Fruit fly (Drosophila melanogaster): ENCODE results near the gene CG9626.

Gene CG9626

dm6 chr3R:8292034-8292433 is 8.7 kb downstream of the CG9626 start, which contains the start of gene CG31463:
Gene CG31463 (plus strand): TSS chr3R:8292335.
- TF ChIP-seq fd96Ca (GFP tag; IDR thresholded peaks at IDR 0.05) (no peak), CG10348 (GFP tag; IDR thresholded peaks at IDR 0.05) (no peak), D1 (tag; optimal IDR thresholded peaks at IDR 0.05) (no peak), CG17806 (tag; optimal IDR thresholded peaks at IDR 0.05) (no peak), CG13204 (GFP tag; optimal IDR thresholded peaks at IDR 0.05) (no peak), CG14655 (GFP tag; optimal IDR thresholded peaks at IDR 0.05) (no peak), CG32121 (GFP tag; IDR thresholded peaks at IDR 0.05) (no peak), Snoo (tag; optimal IDR thresholded peaks at IDR 0.05) (no peak), CG15710 (tag; optimal IDR thresholded peaks at IDR 0.05) (no peak), CG34367 (tag; optimal IDR thresholded peaks at IDR 0.05) (no peak), EcR (GFP tag; optimal IDR thresholded peaks at IDR 0.05) (no peak), Ets98B (GFP tag; IDR thresholded peaks at IDR 0.05) (no peak), Pif1B (GFP tag; optimal IDR thresholded peaks at IDR 0.05) (no peak), CG8301 (tag; optimal IDR thresholded peaks at IDR 0.05) (no peak), Pif1A (GFP tag; optimal IDR thresholded peaks at IDR 0.05) (no peak), gl (tag; optimal IDR thresholded peaks at IDR 0.05) (no peak)

dm6 chr3R:8290940-8291339 is 9.8 kb downstream of the CG9626 start, which contains the start of gene CG31464:
Gene CG31464 (plus strand): TSS chr3R:8291240.
- TF ChIP-seq Pif1B (GFP tag; optimal IDR thresholded peaks at IDR 0.05), result no peak
- TF ChIP-seq CG9948 (tag; optimal IDR thresholded peaks at IDR 0.05), result no peak
- no peak for TF ChIP-seq CG4496 (GFP tag; IDR thresholded peaks at IDR 0.05)
- no peak for TF ChIP-seq Snoo (tag; optimal IDR thresholded peaks at IDR 0.05)
- no peak for TF ChIP-seq gl (tag; optimal IDR thresholded peaks at IDR 0.05)
- TF ChIP-seq CG8301 (tag; optimal IDR thresholded peaks at IDR 0.05), result no peak

- no peak for TF ChIP-seq CG12605 (GFP tag; IDR thresholded peaks at IDR 0.05)
- no peak for TF ChIP-seq CG17806 (tag; optimal IDR thresholded peaks at IDR 0.05)
These were observed 10.3 kb downstream of the CG9626 start, which contains the start of gene CG11672 for dm6 chr3R:8290478-8290877. Gene CG11672 (minus strand): TSS chr3R:8290578.

dm6 chr3R:8288790-8289189 is 12.0 kb downstream of the CG9626 start:
- TF ChIP-seq CG12605 (GFP tag; IDR thresholded peaks at IDR 0.05), result no peak
- no peak for TF ChIP-seq CG32121 (GFP tag; IDR thresholded peaks at IDR 0.05)
- no peak for TF ChIP-seq Pif1B (GFP tag; optimal IDR thresholded peaks at IDR 0.05)
- no peak for TF ChIP-seq rn (GFP tag; IDR thresholded peaks at IDR 0.05)
- TF ChIP-seq CG13204 (GFP tag; optimal IDR thresholded peaks at IDR 0.05), result no peak
- TF ChIP-seq Ets98B (GFP tag; IDR thresholded peaks at IDR 0.05), result no peak
- TF ChIP-seq CG14655 (GFP tag; optimal IDR thresholded peaks at IDR 0.05), result no peak

- no peak for TF ChIP-seq CG12605 (GFP tag; IDR thresholded peaks at IDR 0.05)
- TF ChIP-seq CG8301 (tag; optimal IDR thresholded peaks at IDR 0.05), result no peak
- no peak for TF ChIP-seq CG14655 (GFP tag; optimal IDR thresholded peaks at IDR 0.05)
- TF ChIP-seq D1 (tag; optimal IDR thresholded peaks at IDR 0.05), result no peak
These were observed 13.1 kb downstream of the CG9626 start, which contains the start of gene Nazo for dm6 chr3R:8287697-8288096. Gene Nazo (plus strand): TSS chr3R:8287876.

dm6 chr3R:8285727-8286344 is 14.9 kb downstream of the CG9626 start:
- TF ChIP-seq CG10348 (GFP tag; IDR thresholded peaks at IDR 0.05), result no peak
- TF ChIP-seq Snoo (tag; optimal IDR thresholded peaks at IDR 0.05), result no peak
- no peak for TF ChIP-seq Pif1B (GFP tag; optimal IDR thresholded peaks at IDR 0.05)
- no peak for TF ChIP-seq Ets98B (GFP tag; IDR thresholded peaks at IDR 0.05)
- TF ChIP-seq fd96Ca (GFP tag; IDR thresholded peaks at IDR 0.05), result no peak
- TF ChIP-seq EcR (GFP tag; optimal IDR thresholded peaks at IDR 0.05), result no peak
- TF ChIP-seq CG9948 (tag; optimal IDR thresholded peaks at IDR 0.05), result no peak
- TF ChIP-seq CG8159 (tag; optimal IDR thresholded peaks at IDR 0.05), result no peak
- TF ChIP-seq CG8301 (tag; optimal IDR thresholded peaks at IDR 0.05), result no peak
- no peak for TF ChIP-seq rn (GFP tag; IDR thresholded peaks at IDR 0.05)
- no peak for TF ChIP-seq CG12605 (GFP tag; IDR thresholded peaks at IDR 0.05)
- TF ChIP-seq Pif1A (GFP tag; optimal IDR thresholded peaks at IDR 0.05), result no peak

dm6 chr3R:8284234-8284633 is 16.5 kb downstream of the CG9626 start:
- TF ChIP-seq CG32121 (GFP tag; IDR thresholded peaks at IDR 0.05) (no peak), EcR (GFP tag; optimal IDR thresholded peaks at IDR 0.05) (no peak), CG9948 (tag; optimal IDR thresholded peaks at IDR 0.05) (no peak), CG14655 (GFP tag; optimal IDR thresholded peaks at IDR 0.05) (no peak)

dm6 chr3R:8282727-8283126 is 18.1 kb downstream of the CG9626 start:
- peak; percentile 13 for TF ChIP-seq Snoo (tag; optimal IDR thresholded peaks at IDR 0.05)
- TF ChIP-seq Pif1B (GFP tag; optimal IDR thresholded peaks at IDR 0.05), result no peak

Data from whole organism, pupa.